Worm (Caenorhabditis elegans): ENCODE measurements around the gene srx-137.

srx-137 gene

ce11 chrV:13892457-13893375, 30.1 kb downstream of the srx-137 start, which contains the start of gene sptl-3:
Gene sptl-3 (plus strand): TSS chrV:13893325.
- TF ChIP-seq unc-39 (tag; optimal IDR thresholded peaks at IDR 0.05) (no peak), ceh-43 (GFP tag; optimal IDR thresholded peaks at IDR 0.05) (no peak), mab-5 (tag; optimal IDR thresholded peaks at IDR 0.05) (no peak), unc-62 (GFP tag; optimal IDR thresholded peaks at IDR 0.05) (peak; percentile 17), unc-120 (tag; optimal IDR thresholded peaks at IDR 0.05; ENCODE audit: poor library complexity, severe bottlenecking) (peak; percentile 7), mep-1 (tag; optimal IDR thresholded peaks at IDR 0.05) (peak; percentile 14), bed-3 (GFP tag; optimal IDR thresholded peaks at IDR 0.05) (no peak)

- no peak for TF ChIP-seq hlh-1 (tag; optimal IDR thresholded peaks at IDR 0.05)
- no peak for TF ChIP-seq mab-5 (tag; optimal IDR thresholded peaks at IDR 0.05)
- TF ChIP-seq zip-8 (tag; optimal IDR thresholded peaks at IDR 0.05): no peak
- no peak for TF ChIP-seq snpc-4 (tag; optimal IDR thresholded peaks at IDR 0.05)
- no peak for TF ChIP-seq ceh-39 (tag; optimal IDR thresholded peaks at IDR 0.05)
- no peak for TF ChIP-seq mep-1 (tag; optimal IDR thresholded peaks at IDR 0.05)
Measured at ce11 chrV:13893583-13893982, 31.0 kb downstream of the srx-137 start.

- TF ChIP-seq mls-2 (tag; optimal IDR thresholded peaks at IDR 0.05): no peak
- TF ChIP-seq ceh-83 (GFP tag; optimal IDR thresholded peaks at IDR 0.05): no peak
- TF ChIP-seq pha-4 (tag; optimal IDR thresholded peaks at IDR 0.05): no peak
- no peak for TF ChIP-seq ces-1 (GFP tag; optimal IDR thresholded peaks at IDR 0.05)
- TF ChIP-seq elt-1 (tag; optimal IDR thresholded peaks at IDR 0.05; ENCODE audit: borderline replicate concordance, insufficient read depth): no peak
- no peak for TF ChIP-seq ztf-11 (tag; optimal IDR thresholded peaks at IDR 0.05)
- TF ChIP-seq zip-8 (tag; optimal IDR thresholded peaks at IDR 0.05): no peak
- TF ChIP-seq nhr-28 (tag; optimal IDR thresholded peaks at IDR 0.05): no peak
- TF ChIP-seq M03D4.4 (tag; optimal IDR thresholded peaks at IDR 0.05): no peak
- no peak for TF ChIP-seq ceh-39 (tag; optimal IDR thresholded peaks at IDR 0.05)
- no peak for TF ChIP-seq ham-2 (GFP tag; optimal IDR thresholded peaks at IDR 0.05)
- TF ChIP-seq mep-1 (tag; optimal IDR thresholded peaks at IDR 0.05): no peak
- TF ChIP-seq snpc-4 (tag; optimal IDR thresholded peaks at IDR 0.05): no peak
Measured at ce11 chrV:13898356-13898755, 35.8 kb downstream of the srx-137 start, which contains the start of gene cyp-35C1. Gene cyp-35C1 (minus strand): TSS chrV:13898487.

- TF ChIP-seq ceh-43 (GFP tag; optimal IDR thresholded peaks at IDR 0.05): no peak
- TF ChIP-seq nhr-28 (tag; optimal IDR thresholded peaks at IDR 0.05): no peak
- no peak for TF ChIP-seq nhr-2 (tag; optimal IDR thresholded peaks at IDR 0.05)
- no peak for TF ChIP-seq drap-1 (GFP tag; optimal IDR thresholded peaks at IDR 0.05)
- no peak for TF ChIP-seq elt-3 (tag; optimal IDR thresholded peaks at IDR 0.05)
- no peak for TF ChIP-seq unc-62 (GFP tag; optimal IDR thresholded peaks at IDR 0.05)
- TF ChIP-seq blmp-1 (tag; optimal IDR thresholded peaks at IDR 0.05): no peak
- no peak for TF ChIP-seq flh-1 (GFP tag; optimal IDR thresholded peaks at IDR 0.05)
- no peak for TF ChIP-seq nhr-237 (tag; optimal IDR thresholded peaks at IDR 0.05)
- no peak for TF ChIP-seq mls-2 (tag; optimal IDR thresholded peaks at IDR 0.05)
- no peak for TF ChIP-seq sem-2 (GFP tag; optimal IDR thresholded peaks at IDR 0.05)
- TF ChIP-seq ztf-11 (tag; optimal IDR thresholded peaks at IDR 0.05): no peak
- TF ChIP-seq lin-32 (GFP tag; optimal IDR thresholded peaks at IDR 0.05): no peak
- no peak for TF ChIP-seq ces-1 (GFP tag; optimal IDR thresholded peaks at IDR 0.05)
- TF ChIP-seq M03D4.4 (tag; optimal IDR thresholded peaks at IDR 0.05): no peak
- TF ChIP-seq elt-1 (tag; optimal IDR thresholded peaks at IDR 0.05; ENCODE audit: borderline replicate concordance, insufficient read depth): no peak
- no peak for TF ChIP-seq ceh-83 (GFP tag; optimal IDR thresholded peaks at IDR 0.05)
- no peak for TF ChIP-seq pha-4 (tag; optimal IDR thresholded peaks at IDR 0.05)
- TF ChIP-seq mab-5 (tag; optimal IDR thresholded peaks at IDR 0.05): no peak
- no peak for TF ChIP-seq nhr-12 (tag; optimal IDR thresholded peaks at IDR 0.05)
Measured at ce11 chrV:13899213-13899612, 36.6 kb downstream of the srx-137 start, which contains the start of gene oac-3. Gene oac-3 (plus strand): TSS chrV:13899513.

ce11 chrV:13902495-13902894, 39.9 kb downstream of the srx-137 start, which contains the start of gene C06B3.1:
Gene C06B3.1 (plus strand): TSS chrV:13902795.
- TF ChIP-seq mab-5 (tag; optimal IDR thresholded peaks at IDR 0.05) (no peak), ham-2 (GFP tag; optimal IDR thresholded peaks at IDR 0.05) (no peak), unc-120 (tag; optimal IDR thresholded peaks at IDR 0.05; ENCODE audit: poor library complexity, severe bottlenecking) (no peak), ceh-39 (tag; optimal IDR thresholded peaks at IDR 0.05) (no peak), drap-1 (GFP tag; optimal IDR thresholded peaks at IDR 0.05) (no peak), nhr-237 (tag; optimal IDR thresholded peaks at IDR 0.05) (no peak), nhr-28 (tag; optimal IDR thresholded peaks at IDR 0.05) (no peak), cnd-1 (tag; optimal IDR thresholded peaks at IDR 0.05) (no peak), ces-1 (GFP tag; optimal IDR thresholded peaks at IDR 0.05) (no peak), ceh-83 (GFP tag; optimal IDR thresholded peaks at IDR 0.05) (no peak), unc-62 (GFP tag; optimal IDR thresholded peaks at IDR 0.05) (no peak), tbx-8 (GFP tag; optimal IDR thresholded peaks at IDR 0.05) (no peak)

Data from whole organism, mixed stage, embryonic.